Worm (Caenorhabditis elegans) whole organism, L2 larva: ENCODE results near the gene K02C4.5.

Source experiments
- F13H6.1 ChIP-seq: sonication (generic microtip); optimal IDR thresholded peaks from 2 replicates; lab custom pipeline; 2016; ENCODE audit warnings: missing genetic modification characterization, missing compliant biosample characterization
- Y55F3AM.14 ChIP-seq: fragments of 200-800 bp; sonication (Bioruptor generic); optimal IDR thresholded peaks from 2 replicates; lab custom pipeline; 2018; ENCODE audit warnings: mild to moderate bottlenecking, missing genetic modification characterization, missing compliant biosample characterization
- elt-3 ChIP-seq: sonication (generic microtip); optimal IDR thresholded peaks from 2 replicates; lab custom pipeline; 2017; ENCODE audit warnings: missing biosample characterization, missing genetic modification characterization
- fos-1 ChIP-seq: fragments of 150-350 bp; optimal IDR thresholded peaks from 2 replicates; lab custom pipeline; 2014; ENCODE audit warnings: missing biosample characterization, missing genetic modification characterization
- unc-55 ChIP-seq: fragments of 150-350 bp; sonication (generic microtip); optimal IDR thresholded peaks from 3 replicates; lab custom pipeline; 2014; ENCODE audit warnings: missing biosample characterization, missing genetic modification reagents, missing genetic modification characterization
- unc-62 ChIP-seq: fragments of 150-350 bp; optimal IDR thresholded peaks from 2 replicates; lab custom pipeline; 2014; ENCODE audit warnings: missing biosample characterization, missing genetic modification reagents, missing genetic modification characterization

DNA sequence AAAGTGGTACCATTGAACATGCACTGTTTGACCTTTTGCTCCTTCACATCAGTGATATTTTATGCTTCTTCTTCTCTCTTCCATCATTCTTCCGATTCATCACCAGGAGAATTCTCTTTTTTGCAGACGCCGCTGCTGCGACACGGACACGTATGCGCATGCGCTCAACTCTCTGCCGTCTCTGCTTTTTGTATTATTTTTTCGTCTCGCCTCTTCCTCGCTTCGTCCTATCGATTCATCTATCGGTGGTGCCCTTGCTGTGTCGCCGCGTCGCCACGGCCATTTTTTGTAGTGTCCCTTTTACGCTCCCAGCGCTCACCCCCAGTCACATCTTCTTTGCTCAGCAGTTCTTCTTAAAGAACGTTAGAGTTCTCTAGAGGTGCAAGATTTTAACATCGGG lies 47.9 kb downstream of the K02C4.5 start:
- TF ChIP-seq unc-62 (GFP tag; lab: Kevin White, UChicago) (no peak), unc-55 (GFP tag; lab: Kevin White, UChicago) (peak; percentile 70), Y55F3AM.14 (peak; percentile 6), F13H6.1 (peak; percentile 31), elt-3 (tag; lab: Kevin White, UChicago) (no peak), fos-1 (tag; lab: Kevin White, UChicago) (peak; percentile 70)
